Worm (Caenorhabditis elegans) whole organism, midembryonic: Measurements from ENCODE around the gene ZK185.4.

Experiments
- cog-1 ChIP-seq: sonication (generic microtip); optimal IDR thresholded peaks from 2 replicates; lab custom pipeline; 2016; ENCODE audit warnings: missing genetic modification characterization, missing compliant biosample characterization
- ztf-23 ChIP-seq: fragments of 200-800 bp; sonication (Bioruptor generic); IDR thresholded peaks from 2 replicates; pipeline ENCODE4 v1.3.6; 2022; ENCODE audit warnings: missing genetic modification reagents, missing genetic modification characterization, missing compliant biosample characterization
- ztf-29 ChIP-seq: fragments of 200-800 bp; sonication (Bioruptor generic); IDR thresholded peaks from 2 replicates; pipeline ENCODE4 v1.3.6; 2022; ENCODE audit warnings: missing genetic modification reagents, missing genetic modification characterization, missing compliant biosample characterization

- TF ChIP-seq ztf-23 (GFP tag; lab: Robert Waterston, UW) (no peak), ztf-29 (no peak), cog-1 (tag; lab: Kevin White, UChicago) (no peak)
Measured at ce11 chrIV:4526724-4527123, 6.2 kb downstream of the ZK185.4 start.
